Worm (Caenorhabditis elegans) whole organism, L3 larva: ENCODE results near the gene gex-2.

Source experiments
- R02D3.7 ChIP-seq: fragments of 150-350 bp; optimal IDR thresholded peaks from 2 replicates; lab custom pipeline; 2014; ENCODE audit warnings: missing biosample characterization, missing genetic modification characterization
- aly-2 ChIP-seq: fragments of 150-350 bp; optimal IDR thresholded peaks from 2 replicates; lab custom pipeline; 2014; ENCODE audit warnings: missing biosample characterization, missing genetic modification characterization
- ama-1 ChIP-seq: fragments of 150-350 bp; optimal IDR thresholded peaks from 2 replicates; lab custom pipeline; 2018
- ceh-82 ChIP-seq: fragments of 150-350 bp; optimal IDR thresholded peaks from 2 replicates; lab custom pipeline; 2014; ENCODE audit warnings: missing biosample characterization, missing genetic modification characterization
- ceh-9 ChIP-seq: sonication (generic microtip); optimal IDR thresholded peaks from 2 replicates; lab custom pipeline; 2018; ENCODE audit warnings: missing biosample characterization, missing genetic modification characterization
- elt-1 ChIP-seq: fragments of 150-350 bp; optimal IDR thresholded peaks from 2 replicates; lab custom pipeline; 2014; ENCODE audit warnings: missing biosample characterization, missing genetic modification characterization
- elt-2 ChIP-seq: sonication (generic microtip); optimal IDR thresholded peaks from 2 replicates; lab custom pipeline; 2016; ENCODE audit warnings: missing genetic modification reagents, mild to moderate bottlenecking, missing genetic modification characterization, missing compliant biosample characterization
- elt-3 ChIP-seq, 3 experiments: fragments of 150-350 bp in 1 of 3; sonication (generic microtip) in 2 of 3; optimal IDR thresholded peaks; 2 replicates in 2 of 3; 4 replicates in 1 of 3; lab custom pipeline; 2014 to 2017; ENCODE audit warnings: missing biosample characterization in 3 of 3, missing genetic modification characterization in 3 of 3
- eor-1 ChIP-seq, 2 experiments: fragments of 150-350 bp; optimal IDR thresholded peaks; 2 replicates each; lab custom pipeline; 2014 to 2018; ENCODE audit warnings: missing biosample characterization in 2 of 2, missing genetic modification characterization in 2 of 2
- fkh-10 ChIP-seq: sonication (generic microtip); optimal IDR thresholded peaks from 2 replicates; lab custom pipeline; 2017; ENCODE audit warnings: missing biosample characterization, missing genetic modification reagents, missing genetic modification characterization
- fos-1 ChIP-seq: fragments of 150-350 bp; optimal IDR thresholded peaks from 2 replicates; lab custom pipeline; 2014; ENCODE audit warnings: missing biosample characterization, missing genetic modification characterization
- hmg-11 ChIP-seq: sonication (generic microtip); optimal IDR thresholded peaks from 2 replicates; lab custom pipeline; 2016; ENCODE audit warnings: missing genetic modification characterization, missing compliant biosample characterization
- lin-39 ChIP-seq: fragments of 150-350 bp; optimal IDR thresholded peaks from 2 replicates; lab custom pipeline; 2018; ENCODE audit warnings: missing biosample characterization, missing genetic modification reagents, missing genetic modification characterization
- lsy-12 ChIP-seq: sonication (generic microtip); optimal IDR thresholded peaks from 2 replicates; lab custom pipeline; 2016; ENCODE audit warnings: mild to moderate bottlenecking, missing genetic modification characterization, missing compliant biosample characterization
- mdl-1 ChIP-seq: fragments of 150-350 bp; optimal IDR thresholded peaks from 2 replicates; lab custom pipeline; 2014; ENCODE audit warnings: missing biosample characterization, missing genetic modification characterization
- mml-1 ChIP-seq: fragments of 150-350 bp; sonication (generic microtip); optimal IDR thresholded peaks from 3 replicates; lab custom pipeline; 2014; ENCODE audit warnings: missing biosample characterization, missing genetic modification characterization
- nfya-1 ChIP-seq: sonication (generic microtip); optimal IDR thresholded peaks from 2 replicates; lab custom pipeline; 2017; ENCODE audit warnings: missing genetic modification characterization, mild to moderate bottlenecking, missing compliant biosample characterization, antibody characterized with exemption, moderate library complexity; ENCODE audit not compliant: insufficient read depth
- nhr-11 ChIP-seq: fragments of 150-350 bp; optimal IDR thresholded peaks from 2 replicates; lab custom pipeline; 2014; ENCODE audit warnings: missing biosample characterization, missing genetic modification characterization
- nhr-23 ChIP-seq: fragments of 150-350 bp; optimal IDR thresholded peaks from 2 replicates; lab custom pipeline; 2014; ENCODE audit warnings: missing biosample characterization, missing genetic modification reagents, missing genetic modification characterization
- nhr-237 ChIP-seq: fragments of 150-350 bp; optimal IDR thresholded peaks from 2 replicates; lab custom pipeline; 2014; ENCODE audit warnings: missing biosample characterization, missing genetic modification characterization
- nhr-25 ChIP-seq: sonication (generic microtip); optimal IDR thresholded peaks from 2 replicates; lab custom pipeline; 2017; ENCODE audit warnings: missing biosample characterization, missing genetic modification characterization
- nhr-43 ChIP-seq: sonication (generic microtip); optimal IDR thresholded peaks from 2 replicates; lab custom pipeline; 2016; ENCODE audit warnings: mild to moderate bottlenecking, missing genetic modification characterization, missing compliant biosample characterization; ENCODE audit not compliant: poor library complexity, severe bottlenecking
- nhr-67 ChIP-seq: fragments of 150-350 bp; optimal IDR thresholded peaks from 2 replicates; lab custom pipeline; 2014; ENCODE audit warnings: missing biosample characterization, missing genetic modification characterization
- nhr-76 ChIP-seq: fragments of 150-350 bp; sonication (generic microtip); optimal IDR thresholded peaks from 5 replicates; lab custom pipeline; 2014; ENCODE audit warnings: missing biosample characterization, missing genetic modification characterization
- nhr-77 ChIP-seq: fragments of 150-350 bp; optimal IDR thresholded peaks from 2 replicates; lab custom pipeline; 2014; ENCODE audit warnings: missing biosample characterization, missing genetic modification characterization
- pha-4 ChIP-seq: fragments of 150-350 bp; optimal IDR thresholded peaks from 2 replicates; lab custom pipeline; 2014; ENCODE audit warnings: missing biosample characterization, missing genetic modification reagents, missing genetic modification characterization
- pqm-1 ChIP-seq: fragments of 150-350 bp; optimal IDR thresholded peaks from 2 replicates; lab custom pipeline; 2017; ENCODE audit warnings: missing biosample characterization, missing genetic modification characterization, inconsistent platforms
- sea-2 ChIP-seq: fragments of 150-350 bp; sonication (generic microtip); optimal IDR thresholded peaks from 4 replicates; lab custom pipeline; 2014; ENCODE audit warnings: missing biosample characterization, missing genetic modification reagents, missing genetic modification characterization
- snpc-4 ChIP-seq: fragments of 150-350 bp; optimal IDR thresholded peaks from 2 replicates; lab custom pipeline; 2014; ENCODE audit warnings: missing biosample characterization, missing genetic modification characterization
- tbx-2 ChIP-seq: sonication (generic microtip); optimal IDR thresholded peaks from 2 replicates; lab custom pipeline; 2016; ENCODE audit warnings: mild to moderate bottlenecking, missing genetic modification characterization, missing compliant biosample characterization
- unc-62 ChIP-seq: fragments of 150-350 bp; sonication (generic microtip); optimal IDR thresholded peaks from 4 replicates; lab custom pipeline; 2014; ENCODE audit warnings: missing biosample characterization, missing genetic modification reagents, missing genetic modification characterization
- ztf-11 ChIP-seq: fragments of 150-350 bp; optimal IDR thresholded peaks from 2 replicates; lab custom pipeline; 2014; ENCODE audit warnings: missing biosample characterization, missing genetic modification characterization
- ztf-4 ChIP-seq: fragments of 150-350 bp; optimal IDR thresholded peaks from 2 replicates; lab custom pipeline; 2014; ENCODE audit warnings: missing biosample characterization, missing genetic modification characterization

gex-2 gene

ce11 chrIV:592382-592781 is 19.8 kb downstream of the gex-2 start, which contains the start of gene C18H7.6:
Gene C18H7.6 (minus strand): TSS chrIV:592485.
- TF ChIP-seq mdl-1 (tag; lab: Kevin White, UChicago): no peak
- TF ChIP-seq elt-3 (tag; optimal IDR thresholded peaks at IDR 0.05; lab: Kevin White, UChicago): no peak
- TF ChIP-seq nhr-25 (tag; lab: Kevin White, UChicago): no peak
- TF ChIP-seq sea-2: no peak
- no peak for TF ChIP-seq hmg-11 (tag; lab: Kevin White, UChicago)
- TF ChIP-seq mml-1 (tag; lab: Kevin White, UChicago): no peak
- TF ChIP-seq nhr-23 (tag; lab: Kevin White, UChicago): no peak
- TF ChIP-seq nhr-43: no peak
- TF ChIP-seq aly-2: no peak
- TF ChIP-seq nhr-67: no peak
- TF ChIP-seq ceh-82 (tag; lab: Kevin White, UChicago): no peak
- no peak for TF ChIP-seq pqm-1
- TF ChIP-seq, all 47 proteins: peak for 0

DNA sequence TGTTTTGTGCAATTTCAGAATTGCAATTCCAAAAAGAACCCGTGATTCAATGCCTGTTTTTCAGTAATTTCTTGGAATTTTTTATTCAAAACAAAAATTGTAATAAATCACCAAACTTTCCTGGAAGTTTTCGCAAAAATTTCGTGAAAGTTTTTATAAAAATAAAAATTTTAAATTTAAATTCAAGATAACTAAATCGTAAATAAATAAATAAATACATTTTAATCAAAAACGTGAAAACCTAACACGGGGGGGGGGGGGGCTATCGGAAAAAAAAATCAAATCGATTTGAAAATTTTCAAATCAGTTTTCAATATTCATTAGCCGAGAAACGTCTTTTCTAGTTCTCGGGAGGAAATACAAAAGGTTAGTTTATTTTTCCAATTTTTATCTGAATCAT is 20.5 kb downstream of the gex-2 start, which contains the start of gene C18H7.4:
Gene C18H7.4 (plus strand): TSS at position 301 of the 400 bp plus-strand sequence.
- TF ChIP-seq eor-1 (tag; optimal IDR thresholded peaks at IDR 0.05; lab: Kevin White, UChicago) (no peak), nhr-76 (tag; lab: Kevin White, UChicago) (no peak), fos-1 (no peak), sea-2 (no peak), ztf-4 (no peak), fkh-10 (no peak), pha-4 (tag; lab: Kevin White, UChicago) (no peak)
- TF ChIP-seq, all 47 proteins: peak for 0

ce11 chrIV:594840-595239 is 22.3 kb downstream of the gex-2 start:
- no peak for TF ChIP-seq fos-1
- no peak for TF ChIP-seq aly-2
- no peak for TF ChIP-seq nhr-23 (tag; lab: Kevin White, UChicago)
- TF ChIP-seq elt-1 (tag; lab: Kevin White, UChicago): no peak
- no peak for TF ChIP-seq nhr-11 (tag; lab: Kevin White, UChicago)
- TF ChIP-seq ceh-82 (tag; lab: Kevin White, UChicago): no peak
- TF ChIP-seq R02D3.7 (tag; lab: Kevin White, UChicago): no peak
- TF ChIP-seq tbx-2 (tag; lab: Kevin White, UChicago): no peak
- TF ChIP-seq nhr-77 (tag; lab: Kevin White, UChicago): no peak
- TF ChIP-seq elt-2: no peak
- no peak for TF ChIP-seq ztf-11
- TF ChIP-seq, all 47 proteins: peak for 0

DNA sequence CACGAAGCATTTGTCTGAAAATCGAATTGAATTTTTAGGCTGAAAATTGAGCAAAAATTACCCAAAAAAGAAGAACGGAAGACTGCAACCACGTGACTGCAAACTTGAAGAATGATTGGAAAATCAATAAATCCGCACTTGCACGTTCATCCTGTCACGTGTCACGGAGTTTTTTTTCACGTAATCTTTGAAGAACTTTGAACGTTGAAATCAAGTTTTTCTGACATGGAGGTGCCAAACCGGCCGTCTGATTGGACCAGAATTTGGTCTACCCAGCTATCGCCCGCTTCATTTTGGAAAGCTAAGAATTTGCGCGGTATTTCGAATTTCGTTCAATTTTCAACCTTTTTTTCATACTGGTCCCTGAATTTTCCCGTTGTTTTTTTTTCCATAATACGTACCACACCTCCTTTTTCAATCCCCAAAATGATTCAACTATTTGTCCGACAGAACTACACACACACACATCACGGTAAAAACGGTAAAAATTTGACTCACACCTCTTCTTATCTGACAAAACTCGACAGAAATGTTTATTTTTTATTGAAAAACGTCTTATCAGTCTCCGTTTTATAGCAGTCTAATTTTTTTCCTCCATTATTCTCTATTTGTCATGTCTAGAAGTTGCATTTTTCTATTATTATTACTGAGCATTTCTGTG is 23.9 kb downstream of the gex-2 start, which contains the start of the genes C18H7.7 and C18H7.11:
Gene C18H7.7 (minus strand): TSS at position 101 of the 661 bp plus-strand sequence.
Gene C18H7.11 (plus strand): TSS at position 611 of the 661 bp plus-strand sequence.
- peak; percentile 19 for TF ChIP-seq pqm-1
- TF ChIP-seq lin-39 (tag; lab: Kevin White, UChicago): no peak

ce11 chrIV:601595-601994 is 29.0 kb downstream of the gex-2 start, which contains the start of gene srt-59:
Gene srt-59 (minus strand): TSS chrIV:601695.
- TF ChIP-seq lsy-12 (no peak), aly-2 (no peak), pqm-1 (no peak), mdl-1 (tag; lab: Kevin White, UChicago) (no peak), hmg-11 (tag; lab: Kevin White, UChicago) (no peak), ama-1 (lab: Kevin White, UChicago) (no peak)
- TF ChIP-seq, all 47 proteins: peak for 0

DNA sequence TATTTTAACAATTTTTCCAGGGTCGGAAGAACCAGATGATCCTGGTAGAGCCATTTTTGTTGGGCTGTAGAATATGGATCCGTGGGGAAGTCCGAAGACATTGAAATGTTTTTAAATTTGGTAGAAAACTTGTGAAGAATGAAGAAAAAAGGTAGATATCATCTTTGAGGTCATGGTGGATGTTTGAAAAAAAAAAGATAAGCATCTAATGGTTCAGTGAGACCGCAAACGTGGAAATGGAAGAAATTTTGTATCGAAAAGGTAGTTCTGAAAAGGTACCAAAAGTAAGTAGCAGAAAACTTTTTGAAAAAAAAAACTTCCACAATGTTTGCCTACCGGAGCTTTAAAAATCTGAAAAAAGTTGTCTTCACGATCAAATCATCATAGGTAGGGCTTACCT is 31.0 kb downstream of the gex-2 start, which contains the start of gene prmt-4:
Gene prmt-4 (minus strand): TSS at position 101 of the 400 bp plus-strand sequence.
- TF ChIP-seq nhr-237 (tag; lab: Kevin White, UChicago) (no peak), ceh-9 (no peak), nfya-1 (tag; lab: Kevin White, UChicago) (no peak), nhr-43 (no peak), elt-2 (no peak), ztf-11 (no peak), ztf-4 (no peak), unc-62 (no peak), snpc-4 (tag; lab: Kevin White, UChicago) (no peak), nhr-76 (tag; lab: Kevin White, UChicago) (no peak)
